Worm (Caenorhabditis elegans) whole organism, L4 larva: Measurements from ENCODE around the gene F19G12.3.

Source experiments
- daf-12 ChIP-seq: fragments of 150-350 bp; optimal IDR thresholded peaks from 2 replicates; lab custom pipeline; 2014; ENCODE audit warnings: missing biosample characterization, missing genetic modification reagents, missing genetic modification characterization
- lir-3 ChIP-seq: sonication (generic microtip); optimal IDR thresholded peaks from 2 replicates; lab custom pipeline; 2016; ENCODE audit warnings: mild to moderate bottlenecking, missing genetic modification characterization, missing compliant biosample characterization

DNA sequence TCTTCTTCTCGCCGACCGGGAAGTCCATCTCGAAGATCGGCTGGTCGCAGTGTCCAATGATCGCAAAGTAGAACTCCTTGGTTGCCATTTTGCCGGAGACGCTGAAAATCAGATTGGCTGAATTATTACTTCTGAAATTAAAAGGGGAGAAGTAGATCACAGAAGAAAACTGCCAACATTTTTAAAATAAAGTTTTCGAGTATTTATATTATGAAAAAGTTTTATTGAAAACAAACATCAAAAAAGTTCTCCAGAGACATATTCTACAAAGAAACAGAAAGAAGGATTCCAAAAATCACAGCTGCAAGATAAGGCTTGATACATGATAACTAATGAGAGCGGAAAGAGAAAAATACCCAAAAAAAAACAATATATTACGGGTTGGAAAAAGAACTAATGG is 15.6 kb downstream of the F19G12.3 start, which contains the start of gene sedl-1:
- TF ChIP-seq daf-12 (tag; lab: Kevin White, UChicago), result no peak
- no peak for TF ChIP-seq lir-3
